Worm (Caenorhabditis elegans): ENCODE data around the gene npl-4.2.

npl-4.2 gene

DNA sequence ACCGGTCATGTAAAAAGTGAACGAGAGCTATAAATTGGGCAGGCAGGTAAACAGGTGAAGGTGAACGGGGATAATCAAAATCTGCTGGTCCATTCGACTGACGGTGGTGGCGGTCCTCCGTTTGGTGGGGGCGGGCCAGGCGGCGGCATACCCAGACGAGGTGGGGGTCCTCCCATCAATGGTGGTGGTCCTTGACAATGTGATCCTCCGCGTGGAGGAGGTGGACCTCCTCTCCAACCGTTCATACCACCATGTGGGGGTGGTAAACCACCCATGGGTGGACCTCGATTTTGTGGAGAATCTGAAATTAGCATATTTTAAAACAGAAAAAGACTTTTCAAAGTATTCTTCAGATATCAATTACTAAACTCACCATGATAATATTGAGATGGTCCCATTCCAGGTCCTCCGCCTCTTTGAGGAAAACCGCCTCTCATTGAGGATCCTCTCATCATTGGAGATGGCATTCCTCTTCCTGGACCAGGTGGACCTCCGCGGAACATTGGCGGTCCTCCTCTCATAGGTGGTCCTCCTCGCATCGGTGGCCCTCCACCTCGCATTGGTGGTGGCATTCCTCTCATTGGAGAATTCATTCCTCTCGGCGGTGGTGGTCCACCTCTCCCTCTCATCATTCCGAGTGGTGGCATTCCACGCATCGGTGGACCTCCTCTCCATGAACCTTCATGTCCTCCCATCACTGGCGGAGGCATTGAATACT lies 17.8 kb downstream of the npl-4.2 start:
- no peak for TF ChIP-seq lin-39 (tag; optimal IDR thresholded peaks at IDR 0.05)
- no peak for TF ChIP-seq elt-3 (tag; optimal IDR thresholded peaks at IDR 0.05)
- TF ChIP-seq ceh-16 (tag; optimal IDR thresholded peaks at IDR 0.05) = no peak
- TF ChIP-seq ceh-82 (tag; optimal IDR thresholded peaks at IDR 0.05) = no peak
- no peak for TF ChIP-seq ztf-11 (tag; optimal IDR thresholded peaks at IDR 0.05)
- TF ChIP-seq peb-1 (tag; optimal IDR thresholded peaks at IDR 0.05) = no peak
- no peak for TF ChIP-seq mdl-1 (tag; optimal IDR thresholded peaks at IDR 0.05)
- TF ChIP-seq alr-1 (tag; optimal IDR thresholded peaks at IDR 0.05) = no peak
- no peak for TF ChIP-seq lin-11 (tag; optimal IDR thresholded peaks at IDR 0.05)
- no peak for TF ChIP-seq sma-9 (GFP tag; optimal IDR thresholded peaks at IDR 0.05)
- TF ChIP-seq sma-9 (tag; optimal IDR thresholded peaks at IDR 0.05) = no peak
- no peak for TF ChIP-seq ztf-1 (GFP tag; conservative IDR thresholded peaks at IDR 0.05)

DNA sequence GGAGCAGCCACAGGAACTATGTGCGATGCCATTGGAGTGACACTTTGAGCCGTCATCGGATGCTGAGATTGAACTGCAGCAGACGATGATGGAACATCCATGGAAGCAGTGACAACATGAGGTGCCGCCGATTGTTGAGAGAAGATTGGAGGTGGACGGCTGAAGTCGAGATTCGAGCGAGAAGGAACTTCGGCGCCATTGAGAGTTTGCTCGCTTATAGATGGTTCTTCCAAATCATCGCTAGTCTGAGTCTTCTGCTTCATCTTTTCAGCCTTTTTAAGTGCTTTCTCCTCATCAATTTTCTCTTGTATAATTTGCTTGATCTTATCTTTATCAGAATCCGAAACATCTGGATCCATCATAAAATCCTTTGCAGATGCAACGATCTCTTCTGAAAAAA lies 19.4 kb downstream of the npl-4.2 start:
- TF ChIP-seq dmd-4 (tag; optimal IDR thresholded peaks at IDR 0.05) = no peak
- no peak for TF ChIP-seq mbf-1 (tag; optimal IDR thresholded peaks at IDR 0.05)
- TF ChIP-seq snpc-4 (tag; optimal IDR thresholded peaks at IDR 0.05) = no peak
- no peak for TF ChIP-seq nhr-6 (tag; optimal IDR thresholded peaks at IDR 0.05)
- TF ChIP-seq fos-1 (tag; optimal IDR thresholded peaks at IDR 0.05) = no peak
- no peak for TF ChIP-seq zag-1 (tag; optimal IDR thresholded peaks at IDR 0.05)
- no peak for TF ChIP-seq elt-3 (tag; optimal IDR thresholded peaks at IDR 0.05)
- no peak for TF ChIP-seq ztf-4 (tag; optimal IDR thresholded peaks at IDR 0.05)
- TF ChIP-seq skn-1 (tag; optimal IDR thresholded peaks at IDR 0.05) = no peak
- no peak for TF ChIP-seq ztf-11 (tag; optimal IDR thresholded peaks at IDR 0.05)
- no peak for TF ChIP-seq blmp-1 (tag; optimal IDR thresholded peaks at IDR 0.05; ENCODE audit: insufficient read depth)
- TF ChIP-seq sma-9 (GFP tag; optimal IDR thresholded peaks at IDR 0.05) = no peak
- TF ChIP-seq sma-9 (tag; optimal IDR thresholded peaks at IDR 0.05) = no peak
- no peak for TF ChIP-seq nhr-237 (tag; optimal IDR thresholded peaks at IDR 0.05)
- no peak for TF ChIP-seq ztf-1 (GFP tag; conservative IDR thresholded peaks at IDR 0.05)
- TF ChIP-seq nhr-25 (tag; optimal IDR thresholded peaks at IDR 0.05) = no peak
- TF ChIP-seq C34F6.9 (tag; optimal IDR thresholded peaks at IDR 0.05) = no peak
- no peak for TF ChIP-seq nhr-12 (tag; optimal IDR thresholded peaks at IDR 0.05)
- TF ChIP-seq Y55F3AM.14 (GFP tag; optimal IDR thresholded peaks at IDR 0.05) = no peak
- TF ChIP-seq nhr-77 (tag; optimal IDR thresholded peaks at IDR 0.05) = no peak

ce11 chrII:5646942-5647341 lies 24.3 kb downstream of the npl-4.2 start, which contains the start of gene F59E12.9:
Gene F59E12.9, minus strand, starts transcription at chrII:5647042.
- TF ChIP-seq nhr-6 (tag; optimal IDR thresholded peaks at IDR 0.05) (no peak), ceh-16 (tag; optimal IDR thresholded peaks at IDR 0.05) (no peak), lin-11 (tag; optimal IDR thresholded peaks at IDR 0.05) (no peak), ztf-4 (tag; optimal IDR thresholded peaks at IDR 0.05) (no peak), sma-9 (GFP tag; optimal IDR thresholded peaks at IDR 0.05) (no peak), sma-9 (tag; optimal IDR thresholded peaks at IDR 0.05) (no peak), crh-2 (tag; optimal IDR thresholded peaks at IDR 0.05) (no peak), lsy-2 (tag; optimal IDR thresholded peaks at IDR 0.05) (no peak), nhr-23 (tag; optimal IDR thresholded peaks at IDR 0.05) (no peak), nhr-21 (tag; optimal IDR thresholded peaks at IDR 0.05) (no peak), alr-1 (tag; optimal IDR thresholded peaks at IDR 0.05) (no peak), zag-1 (tag; optimal IDR thresholded peaks at IDR 0.05) (no peak), unc-55 (GFP tag; optimal IDR thresholded peaks at IDR 0.05) (no peak)

ce11 chrII:5648272-5648671 lies 25.6 kb downstream of the npl-4.2 start, which contains the start of gene ddl-1:
Gene ddl-1, minus strand, starts transcription at chrII:5648372.
- TF ChIP-seq nhr-11 (tag; optimal IDR thresholded peaks at IDR 0.05) (no peak), C34F6.9 (tag; optimal IDR thresholded peaks at IDR 0.05) (no peak), sma-9 (GFP tag; optimal IDR thresholded peaks at IDR 0.05) (no peak), sma-9 (tag; optimal IDR thresholded peaks at IDR 0.05) (no peak), lin-39 (tag; optimal IDR thresholded peaks at IDR 0.05) (no peak), skn-1 (tag; optimal IDR thresholded peaks at IDR 0.05) (no peak), mbf-1 (tag; optimal IDR thresholded peaks at IDR 0.05) (no peak), elt-1 (tag; optimal IDR thresholded peaks at IDR 0.05) (no peak), R02D3.7 (tag; optimal IDR thresholded peaks at IDR 0.05) (no peak), nhr-10 (tag; optimal IDR thresholded peaks at IDR 0.05) (no peak)
